Worm (Caenorhabditis elegans): ENCODE measurements around the gene irld-67.

The irld-67 gene

DNA sequence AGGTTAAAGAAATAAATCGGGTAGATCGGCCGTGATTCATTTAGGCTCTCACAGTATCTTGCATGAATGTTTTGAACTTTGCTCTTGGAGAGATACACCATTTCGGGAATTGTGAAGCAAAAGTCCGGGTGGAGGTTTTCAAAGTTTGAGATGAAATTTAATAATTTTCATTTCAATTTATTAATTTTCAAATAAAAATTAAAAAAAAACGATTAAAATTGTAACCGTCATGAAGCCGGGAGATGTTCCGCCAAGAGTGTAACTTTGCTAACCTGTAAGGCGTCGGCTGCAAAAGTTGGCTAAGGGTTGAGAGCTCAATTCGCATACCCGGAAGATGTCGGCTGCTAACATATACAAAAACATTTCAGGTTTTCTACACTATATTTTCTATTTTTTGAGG is at the start of gene irld-67:
Gene irld-67, minus strand, starts transcription at position 101 of the 400 bp plus-strand sequence.
- no peak for TF ChIP-seq unc-62 (GFP tag; optimal IDR thresholded peaks at IDR 0.05)

DNA sequence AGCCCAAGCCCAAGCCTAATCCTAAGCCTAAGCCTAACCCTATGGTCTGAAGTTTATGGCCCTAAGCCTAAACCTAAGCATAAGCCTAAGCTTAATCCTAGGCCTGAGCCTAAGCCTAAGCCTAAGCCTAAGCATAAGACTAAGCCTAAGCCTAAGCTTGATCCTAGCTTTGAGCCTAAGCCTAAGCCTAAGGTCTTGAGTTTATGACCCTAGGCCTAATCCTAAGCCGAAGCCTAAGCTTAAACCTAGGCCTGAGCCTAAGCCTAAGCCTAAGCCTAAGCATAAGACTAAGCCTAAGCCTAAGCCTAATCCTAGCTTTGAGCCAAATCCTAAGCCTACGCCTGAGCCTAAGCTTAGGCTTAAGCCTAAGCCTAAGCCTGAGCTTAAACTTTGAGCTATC is 44.8 kb upstream of the irld-67 start:
- TF ChIP-seq unc-62 (GFP tag; optimal IDR thresholded peaks at IDR 0.05): no peak

ce11 chrII:2977652-2978051 is 43.4 kb upstream of the irld-67 start:
- TF ChIP-seq unc-62 (GFP tag; optimal IDR thresholded peaks at IDR 0.05): no peak

ce11 chrII:2976597-2976996 is 42.3 kb upstream of the irld-67 start, which contains the start of gene nhr-88:
Gene nhr-88, plus strand, starts transcription at chrII:2976639.
- TF ChIP-seq unc-62 (GFP tag; optimal IDR thresholded peaks at IDR 0.05): no peak

ce11 chrII:2975561-2976230 is 41.4 kb upstream of the irld-67 start:
- no peak for TF ChIP-seq unc-62 (GFP tag; optimal IDR thresholded peaks at IDR 0.05)

ce11 chrII:2973940-2974402 is 39.7 kb upstream of the irld-67 start:
- no peak for TF ChIP-seq unc-62 (GFP tag; optimal IDR thresholded peaks at IDR 0.05)

- TF ChIP-seq unc-62 (GFP tag; optimal IDR thresholded peaks at IDR 0.05): no peak
Observed at ce11 chrII:2967064-2967463, 32.8 kb upstream of the irld-67 start.

DNA sequence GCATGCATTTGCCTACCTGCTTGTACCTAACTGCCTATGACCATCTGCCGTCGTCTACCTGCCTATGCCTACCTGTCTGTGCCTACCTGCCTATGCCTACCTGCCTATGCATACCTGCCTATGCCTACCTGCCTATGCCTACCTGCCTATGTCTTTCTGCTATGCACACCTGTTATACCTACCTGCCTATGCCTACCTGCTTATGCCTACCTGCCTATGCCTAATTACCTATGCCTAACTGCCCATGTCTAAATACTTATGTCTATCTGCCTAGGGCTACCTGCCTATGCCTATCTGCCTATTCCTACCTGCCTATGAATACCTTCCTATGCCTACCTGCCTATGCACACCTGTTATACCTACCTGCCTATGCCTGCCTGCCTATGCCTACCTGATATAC is 32.1 kb upstream of the irld-67 start:
- no peak for TF ChIP-seq unc-62 (GFP tag; optimal IDR thresholded peaks at IDR 0.05)

DNA sequence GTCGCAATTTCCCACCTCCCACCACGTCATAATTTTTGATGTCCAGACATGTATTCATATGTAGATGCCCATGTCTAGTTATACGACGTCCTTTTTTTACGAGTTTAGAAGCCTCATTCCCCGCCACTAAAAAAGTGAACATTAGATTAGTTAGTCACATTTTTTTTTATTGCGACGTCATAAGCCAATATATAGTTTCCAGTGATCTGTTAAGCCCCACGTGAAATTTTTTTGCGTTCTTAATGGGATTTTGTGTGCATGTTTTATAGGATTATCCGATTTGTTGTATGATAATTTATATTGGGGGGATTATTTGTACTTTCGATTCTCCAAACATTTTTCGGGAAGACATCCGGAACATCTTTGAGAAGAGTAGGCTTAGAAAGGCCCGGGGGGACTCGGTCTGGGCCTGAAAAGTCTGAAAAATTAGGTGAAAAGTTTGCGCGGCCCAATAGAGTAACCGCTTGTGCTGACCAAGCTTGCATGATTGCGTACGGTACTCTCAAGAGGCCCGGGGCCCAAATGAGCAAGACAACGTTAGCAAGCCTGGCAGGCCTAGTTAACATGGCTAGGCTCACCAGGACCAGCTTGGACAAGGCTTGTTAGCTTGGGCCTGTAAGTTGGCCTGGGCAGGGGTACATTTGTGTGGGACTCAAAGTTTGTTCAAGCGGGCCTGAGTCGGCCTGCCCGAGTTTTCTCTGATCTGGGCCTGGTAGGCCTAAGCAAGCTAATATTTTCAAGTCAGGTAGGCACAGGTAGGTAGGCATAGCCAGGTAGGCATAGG is 31.2 kb upstream of the irld-67 start:
- no peak for TF ChIP-seq unc-62 (GFP tag; optimal IDR thresholded peaks at IDR 0.05)

DNA sequence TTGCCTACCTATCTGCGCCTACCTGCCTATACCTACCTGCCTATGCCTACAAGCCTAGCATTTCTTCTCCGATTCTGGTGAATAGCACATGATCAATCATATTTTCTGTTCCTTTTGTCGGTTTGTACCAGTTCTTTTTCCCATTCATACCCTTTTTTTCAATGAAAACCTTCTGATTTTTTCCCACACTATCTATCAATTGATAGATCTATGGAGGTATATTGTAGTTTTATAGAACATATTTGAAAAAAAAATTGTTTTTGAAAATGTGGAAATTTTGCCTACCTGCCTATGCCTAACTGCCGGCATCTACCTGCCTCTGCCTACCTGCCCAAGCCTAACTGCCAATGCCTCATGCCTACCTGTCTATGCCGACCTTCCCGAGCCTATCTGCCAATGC is 29.4 kb upstream of the irld-67 start:
- no peak for TF ChIP-seq unc-62 (GFP tag; optimal IDR thresholded peaks at IDR 0.05)

DNA sequence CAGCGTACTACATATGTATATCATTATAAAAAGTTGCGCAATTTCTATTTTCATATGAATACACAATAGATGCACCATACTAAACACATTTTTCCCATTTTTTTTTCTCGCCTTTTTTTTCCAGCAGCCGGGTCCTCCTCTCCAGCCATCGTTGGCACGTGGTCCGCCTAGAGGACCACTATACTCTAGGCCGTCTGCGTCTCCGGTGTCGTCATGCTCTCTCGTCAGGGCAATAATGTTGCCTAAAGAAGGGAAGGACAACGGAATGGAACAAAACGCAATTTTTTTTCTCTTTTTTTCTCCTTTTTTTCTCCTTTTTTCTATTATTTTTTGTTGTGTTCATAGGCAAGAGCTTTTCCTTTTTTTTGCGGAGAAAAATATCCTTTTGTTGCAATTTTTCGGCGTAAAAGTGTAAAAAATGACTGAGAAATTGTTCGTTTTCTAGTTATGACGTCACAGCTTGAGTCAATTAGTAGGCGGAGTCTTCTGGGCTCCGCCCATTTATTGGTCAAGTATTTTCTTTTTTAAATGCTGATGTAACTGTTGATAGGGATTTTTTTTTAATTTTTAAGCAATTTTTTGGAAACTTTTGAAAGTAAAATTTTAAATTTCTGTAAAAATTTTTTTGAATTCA is 28.4 kb upstream of the irld-67 start:
- no peak for TF ChIP-seq unc-62 (GFP tag; optimal IDR thresholded peaks at IDR 0.05)

ce11 chrII:2958308-2958707 is 24.1 kb upstream of the irld-67 start, which contains the start of gene srw-60:
Gene srw-60, plus strand, starts transcription at chrII:2958608.
- TF ChIP-seq unc-62 (GFP tag; optimal IDR thresholded peaks at IDR 0.05): no peak

DNA sequence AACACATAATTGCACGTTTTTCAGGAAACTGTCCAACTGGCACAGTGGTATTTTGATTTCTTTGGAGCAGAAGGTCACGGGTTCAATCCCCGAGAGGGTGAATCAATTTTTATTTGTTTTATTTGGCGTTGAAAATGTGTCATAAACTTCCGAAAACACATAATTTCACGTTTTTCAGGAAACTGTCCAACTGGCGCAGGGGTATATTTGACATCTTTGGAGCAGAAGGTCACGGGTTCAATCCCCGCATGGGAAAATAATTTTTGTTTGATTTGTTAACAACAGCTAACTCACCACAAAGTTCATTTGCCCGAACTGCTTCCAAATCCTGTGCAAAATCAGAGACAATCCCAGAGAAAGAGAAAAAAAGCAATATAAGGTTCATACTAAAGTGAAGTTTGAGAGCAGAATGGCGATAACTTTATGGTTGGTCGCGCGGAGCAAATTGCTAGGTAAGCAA is 21.4 kb upstream of the irld-67 start, which contains the start of gene irld-48:
Gene irld-48, plus strand, starts transcription at position 410 of the 460 bp plus-strand sequence.
- no peak for TF ChIP-seq unc-62 (GFP tag; optimal IDR thresholded peaks at IDR 0.05)

ce11 chrII:2952629-2953028 is 18.4 kb upstream of the irld-67 start, which contains the start of gene irld-51:
Gene irld-51, minus strand, starts transcription at chrII:2952729.
- no peak for TF ChIP-seq unc-62 (GFP tag; optimal IDR thresholded peaks at IDR 0.05)

DNA sequence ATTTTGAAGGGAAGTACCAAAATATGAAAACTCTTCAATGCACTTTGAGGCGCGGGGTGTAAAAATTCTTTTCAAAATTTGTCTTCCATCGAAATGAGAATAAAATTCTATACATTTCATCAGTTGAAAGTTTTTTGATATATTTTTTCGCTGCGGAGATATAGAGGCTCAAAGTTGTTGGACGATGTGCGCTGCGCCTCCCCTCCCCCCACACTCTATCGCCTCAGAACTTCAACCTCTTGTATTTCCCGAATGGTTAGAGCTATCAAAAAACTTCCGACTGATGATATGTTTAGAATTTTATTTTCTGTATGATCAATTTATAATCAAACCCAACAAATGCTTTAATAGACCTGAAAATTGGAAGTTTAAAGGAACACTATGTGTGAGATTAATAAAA is 14.4 kb upstream of the irld-67 start:
- TF ChIP-seq unc-62 (GFP tag; optimal IDR thresholded peaks at IDR 0.05): no peak

DNA sequence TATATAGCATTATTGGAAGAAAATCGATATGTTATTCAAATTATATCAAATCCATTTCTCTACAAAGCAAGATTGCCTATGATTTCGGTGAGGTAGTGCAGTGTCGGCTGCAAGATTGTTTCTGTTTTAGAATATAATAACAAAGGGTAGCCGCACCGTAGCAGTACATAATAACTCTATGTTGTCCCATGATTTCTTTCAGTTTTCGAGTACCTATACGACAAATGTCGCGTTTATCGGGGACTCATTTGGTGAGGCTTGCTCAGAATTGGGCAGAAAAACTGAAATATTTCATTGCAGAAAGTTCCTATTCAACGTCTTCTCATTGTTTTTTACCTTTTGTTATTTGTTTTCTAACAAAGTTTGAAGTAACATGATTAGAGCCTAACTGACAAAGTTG is 12.2 kb upstream of the irld-67 start, which contains the start of gene srw-79:
Gene srw-79, plus strand, starts transcription at position 301 of the 400 bp plus-strand sequence.
- no peak for TF ChIP-seq unc-62 (GFP tag; optimal IDR thresholded peaks at IDR 0.05)

All from whole organism, dauer.